Fruit fly (Drosophila melanogaster) Kc167 (cell line): Measurements from ENCODE around the gene CG18649.

ENCODE experiments used
- Sin3A ChIP-seq: fragments of >200 bp; optimal IDR thresholded peaks from 2 replicates; lab custom pipeline; 2018; ENCODE audit warnings: missing external identifiers
- insv ChIP-seq: fragments of >200 bp; optimal IDR thresholded peaks from 3 replicates; lab custom pipeline; 2018; ENCODE audit warnings: missing external identifiers
- psq ChIP-seq: fragments of >200 bp; optimal IDR thresholded peaks from 2 replicates; lab custom pipeline; 2017; ENCODE audit warnings: missing external identifiers
- ttk ChIP-seq: sonication (Bioruptor generic); optimal IDR thresholded peaks from 2 replicates; lab custom pipeline; 2017; ENCODE audit warnings: missing external identifiers

- TF ChIP-seq ttk (lab: Kevin White, UChicago): no peak
- no peak for TF ChIP-seq Sin3A
- TF ChIP-seq psq (lab: Kevin White, UChicago): no peak
- TF ChIP-seq insv (lab: Kevin White, UChicago): no peak
These were observed 3.2 kb downstream of the CG18649 start, which contains the start of gene CG12310 for dm6 chr3L:15050706-15051105.
